Fruit fly (Drosophila melanogaster): ENCODE data around the gene Ugt303A1.

The Ugt303A1 gene

dm6 chr3R:11178300-11178699 lies 3.0 kb downstream of the Ugt303A1 start (continued):
- no peak for TF ChIP-seq CG10209 (GFP tag; optimal IDR thresholded peaks at IDR 0.05)
- TF ChIP-seq Nf-YC (tag; optimal IDR thresholded peaks at IDR 0.05), result no peak
- no peak for TF ChIP-seq hbn (GFP tag; IDR thresholded peaks at IDR 0.05; ENCODE audit: partially characterized antibody)
- TF ChIP-seq CG2678 (tag; optimal IDR thresholded peaks at IDR 0.05), result peak; percentile 28
- TF ChIP-seq GATAe (GFP tag; conservative IDR thresholded peaks at IDR 0.05), result no peak
- 0 out of 3 replicates have a peak, but pooled peaks have one; percentile 14 for TF ChIP-seq ci (GFP tag; IDR thresholded peaks at IDR 0.05)
- TF ChIP-seq Mes4 (GFP tag; optimal IDR thresholded peaks at IDR 0.05), result no peak
- TF ChIP-seq CG8359 (GFP tag; optimal IDR thresholded peaks at IDR 0.05; ENCODE audit: borderline replicate concordance), result no peak
- no peak for TF ChIP-seq HLH4C (GFP tag; IDR thresholded peaks at IDR 0.05; ENCODE audit: partially characterized antibody)
- no peak for TF ChIP-seq dimm (GFP tag; IDR thresholded peaks at IDR 0.05)
- TF ChIP-seq CG8290 (GFP tag; optimal IDR thresholded peaks at IDR 0.05), result no peak
- TF ChIP-seq CG8290 (tag; optimal IDR thresholded peaks at IDR 0.05), result peak in 1 of 2 experiments; percentile 12
- TF ChIP-seq Ravus (GFP tag; IDR thresholded peaks at IDR 0.05), result no peak
- no peak for TF ChIP-seq Spps (tag; optimal IDR thresholded peaks at IDR 0.05)
- peak; percentile 27 for TF ChIP-seq CG1233 (GFP tag; optimal IDR thresholded peaks at IDR 0.05)
- no peak for TF ChIP-seq Chrac-16 (GFP tag; optimal IDR thresholded peaks at IDR 0.05)
- no peak for TF ChIP-seq chm (GFP tag; IDR thresholded peaks at IDR 0.05)
- peak; percentile 12 for TF ChIP-seq CG12769 (tag; optimal IDR thresholded peaks at IDR 0.05)
- TF ChIP-seq Ets97D (GFP tag; optimal IDR thresholded peaks at IDR 0.05), result no peak
- TF ChIP-seq CrebB (tag; optimal IDR thresholded peaks at IDR 0.05), result no peak
- no peak for TF ChIP-seq CG7786 (GFP tag; optimal IDR thresholded peaks at IDR 0.05)
- TF ChIP-seq Camta (GFP tag; optimal IDR thresholded peaks at IDR 0.05), result no peak
- TF ChIP-seq CG3995 (GFP tag; optimal IDR thresholded peaks at IDR 0.05), result no peak
- TF ChIP-seq CG14050 (GFP tag; IDR thresholded peaks at IDR 0.05), result no peak
- no peak for TF ChIP-seq ro (GFP tag; IDR thresholded peaks at IDR 0.05)
- peak; percentile 90 for TF ChIP-seq Meics (GFP tag; optimal IDR thresholded peaks at IDR 0.05)
- TF ChIP-seq CG2120 (GFP tag; optimal IDR thresholded peaks at IDR 0.05), result no peak
- TF ChIP-seq ato (GFP tag; IDR thresholded peaks at IDR 0.05; ENCODE audit: partially characterized antibody), result no peak
- TF ChIP-seq Tbp (GFP tag; optimal IDR thresholded peaks at IDR 0.05), result no peak
- TF ChIP-seq Dip3 (GFP tag; optimal IDR thresholded peaks at IDR 0.05), result no peak
- TF ChIP-seq CG17829 (tag; optimal IDR thresholded peaks at IDR 0.05), result no peak
- no peak for TF ChIP-seq CG6854 (GFP tag; optimal IDR thresholded peaks at IDR 0.05)
- TF ChIP-seq CG12219 (GFP tag; optimal IDR thresholded peaks at IDR 0.05), result no peak
- TF ChIP-seq chinmo (GFP tag; IDR thresholded peaks at IDR 0.05; ENCODE audit: partially characterized antibody), result no peak
- no peak for TF ChIP-seq CG11560 (tag; IDR thresholded peaks at IDR 0.05)
- no peak for TF ChIP-seq MESR4 (GFP tag; optimal IDR thresholded peaks at IDR 0.05)
- TF ChIP-seq CG7357 (GFP tag; IDR thresholded peaks at IDR 0.05), result no peak
- TF ChIP-seq CHES-1-like (GFP tag; optimal IDR thresholded peaks at IDR 0.05), result no peak
- no peak for TF ChIP-seq CG7839 (tag; optimal IDR thresholded peaks at IDR 0.05)
- no peak for TF ChIP-seq CG14441 (GFP tag; IDR thresholded peaks at IDR 0.05)
- no peak for TF ChIP-seq CG32532 (GFP tag; IDR thresholded peaks at IDR 0.05)
- TF ChIP-seq stc (GFP tag; IDR thresholded peaks at IDR 0.05), result no peak
- no peak for TF ChIP-seq CG10979 (tag; optimal IDR thresholded peaks at IDR 0.05)
- TF ChIP-seq zen2 (GFP tag; IDR thresholded peaks at IDR 0.05; ENCODE audit: partially characterized antibody), result no peak
- TF ChIP-seq zen (tag; optimal IDR thresholded peaks at IDR 0.05), result no peak
- peak; percentile 58 for TF ChIP-seq grau (tag; optimal IDR thresholded peaks at IDR 0.05)
- TF ChIP-seq CG43689 (GFP tag; IDR thresholded peaks at IDR 0.05), result no peak
- no peak for TF ChIP-seq twi (tag; optimal IDR thresholded peaks at IDR 0.05)
- TF ChIP-seq CG13296 (GFP tag; optimal IDR thresholded peaks at IDR 0.05), result peak; percentile 15
- TF ChIP-seq HLH3B (GFP tag; IDR thresholded peaks at IDR 0.05), result no peak
- no peak for TF ChIP-seq Taf1 (GFP tag; IDR thresholded peaks at IDR 0.05)
